Worm (Caenorhabditis elegans) whole organism, L4 larva: ENCODE data around the gene gtf-2H2C.
A peak's percentile ranks its signal among the peaks of the same experiment; 100 is the strongest.

Experiments
- D1046.2 ChIP-seq: fragments of 200-800 bp; sonication (Bioruptor generic); IDR thresholded peaks from 2 replicates; pipeline ENCODE4 v1.3.6; 2022; ENCODE audit warnings: missing genetic modification characterization, missing compliant biosample characterization
- F10B5.3 ChIP-seq: sonication (generic microtip); optimal IDR thresholded peaks from 2 replicates; lab custom pipeline; 2016; ENCODE audit warnings: mild to moderate bottlenecking, missing genetic modification characterization, missing compliant biosample characterization
- F44E2.7 ChIP-seq: fragments of 200-800 bp; sonication (Bioruptor generic); IDR thresholded peaks from 2 replicates; pipeline ENCODE4 v2.1.2; 2022; ENCODE audit warnings: missing genetic modification characterization, missing compliant biosample characterization
- F49E8.2 ChIP-seq: sonication (generic microtip); optimal IDR thresholded peaks from 2 replicates; lab custom pipeline; 2016; ENCODE audit warnings: missing compliant biosample characterization, mild to moderate bottlenecking, missing genetic modification characterization, borderline replicate concordance
- T20F7.1 ChIP-seq: fragments of 200-800 bp; sonication (Bioruptor generic); optimal IDR thresholded peaks from 2 replicates; lab custom pipeline; 2018; ENCODE audit warnings: mild to moderate bottlenecking, missing genetic modification characterization, missing compliant biosample characterization
- Y105C5A.15 ChIP-seq: fragments of 200-800 bp; sonication (Bioruptor generic); IDR thresholded peaks from 2 replicates; pipeline ENCODE4 v1.3.6; 2022; ENCODE audit warnings: missing genetic modification characterization, missing compliant biosample characterization
- Y48G9A.11 ChIP-seq: fragments of 200-800 bp; sonication (Bioruptor generic); IDR thresholded peaks from 2 replicates; pipeline ENCODE4 v1.3.6; 2022; ENCODE audit warnings: missing genetic modification reagents, missing genetic modification characterization, missing compliant biosample characterization
- Y5F2A.4 ChIP-seq: fragments of 200-800 bp; sonication (Bioruptor generic); optimal IDR thresholded peaks from 2 replicates; lab custom pipeline; 2018; ENCODE audit warnings: mild to moderate bottlenecking, missing genetic modification characterization, missing compliant biosample characterization
- ZK546.5 ChIP-seq, 2 experiments: sonication (generic microtip); optimal IDR thresholded peaks; 2 replicates each; lab custom pipeline; 2017; ENCODE audit warnings: missing biosample characterization in 2 of 2, missing genetic modification characterization in 2 of 2
- aha-1 ChIP-seq: fragments of 150-350 bp; peaks from one replicate; lab custom pipeline; 2014; ENCODE audit warnings: missing biosample characterization, missing genetic modification characterization
- ceh-28 ChIP-seq: fragments of 150-350 bp; optimal IDR thresholded peaks from 2 replicates; lab custom pipeline; 2014; ENCODE audit warnings: missing biosample characterization, missing genetic modification reagents, missing genetic modification characterization
- ceh-82 ChIP-seq: sonication (generic microtip); optimal IDR thresholded peaks from 2 replicates; lab custom pipeline; 2017; ENCODE audit warnings: missing biosample characterization, missing genetic modification characterization
- ces-1 ChIP-seq: fragments of 150-350 bp; sonication (generic microtip); optimal IDR thresholded peaks from 4 replicates; lab custom pipeline; 2014; ENCODE audit warnings: missing biosample characterization, missing genetic modification reagents, missing genetic modification characterization
- ctbp-1 ChIP-seq: fragments of 200-800 bp; sonication (Bioruptor generic); IDR thresholded peaks from 2 replicates; pipeline ENCODE4 v1.3.6; 2022; ENCODE audit warnings: missing genetic modification reagents, missing genetic modification characterization, missing compliant biosample characterization
- daf-12 ChIP-seq: fragments of 150-350 bp; optimal IDR thresholded peaks from 2 replicates; lab custom pipeline; 2014; ENCODE audit warnings: missing biosample characterization, missing genetic modification reagents, missing genetic modification characterization
- daf-16 ChIP-seq, 3 experiments: sonication (generic microtip); optimal IDR thresholded peaks; 2 replicates each; lab custom pipeline; 2016 to 2017; ENCODE audit warnings: missing genetic modification characterization in 3 of 3, missing genetic modification reagents in 3 of 3, mild to moderate bottlenecking in 2 of 3, missing compliant biosample characterization in 2 of 3, missing biosample characterization in 1 of 3, moderate library complexity in 1 of 3
- daf-19 ChIP-seq: fragments of 200-800 bp; sonication (Bioruptor generic); conservative IDR thresholded peaks from 2 replicates; pipeline ENCODE4 v1.3.6; 2022; ENCODE audit warnings: missing genetic modification characterization, missing compliant biosample characterization
- dmd-9 ChIP-seq: fragments of 200-800 bp; sonication (Bioruptor generic); IDR thresholded peaks from 2 replicates; pipeline ENCODE4 v1.3.6; 2022; ENCODE audit warnings: missing genetic modification reagents, missing genetic modification characterization, missing compliant biosample characterization
- duxl-1 ChIP-seq: sonication (generic microtip); optimal IDR thresholded peaks from 2 replicates; lab custom pipeline; 2016; ENCODE audit warnings: mild to moderate bottlenecking, missing genetic modification characterization, moderate library complexity, missing compliant biosample characterization; ENCODE audit not compliant: poor library complexity
- dve-1 ChIP-seq: sonication (generic microtip); optimal IDR thresholded peaks from 2 replicates; lab custom pipeline; 2017; ENCODE audit warnings: antibody characterized with exemption, mild to moderate bottlenecking, missing genetic modification characterization, missing compliant biosample characterization; ENCODE audit not compliant: insufficient read depth
- egl-27 ChIP-seq: sonication (generic microtip); optimal IDR thresholded peaks from 3 replicates; lab custom pipeline; 2017; ENCODE audit warnings: missing biosample characterization, missing genetic modification reagents, missing genetic modification characterization
- fkh-10 ChIP-seq: fragments of 150-350 bp; optimal IDR thresholded peaks from 2 replicates; lab custom pipeline; 2014; ENCODE audit warnings: missing biosample characterization, missing genetic modification reagents, missing genetic modification characterization
- fos-1 ChIP-seq: fragments of 150-350 bp; optimal IDR thresholded peaks from 2 replicates; lab custom pipeline; 2014; ENCODE audit warnings: missing biosample characterization, missing genetic modification characterization
- hif-1 ChIP-seq, 2 experiments: sonication (generic microtip); optimal IDR thresholded peaks; 2 replicates each; lab custom pipeline; 2016 to 2017; ENCODE audit warnings: missing compliant biosample characterization in 2 of 2, missing genetic modification characterization in 2 of 2, missing genetic modification reagents in 2 of 2, missing genotype in 2 of 2, mild to moderate bottlenecking in 1 of 2
- hlh-30 ChIP-seq: sonication (generic microtip); optimal IDR thresholded peaks from 2 replicates; lab custom pipeline; 2017; ENCODE audit warnings: antibody characterized with exemption, mild to moderate bottlenecking, missing genetic modification characterization, missing compliant biosample characterization; ENCODE audit not compliant: insufficient read depth
- hmg-1.1 ChIP-seq: fragments of 200-800 bp; sonication (Bioruptor generic); IDR thresholded peaks from 2 replicates; pipeline ENCODE4 v1.3.6; 2022; ENCODE audit warnings: missing genetic modification reagents, missing genetic modification characterization, missing compliant biosample characterization
- lim-7 ChIP-seq: fragments of 200-800 bp; sonication (Bioruptor generic); IDR thresholded peaks from 2 replicates; pipeline ENCODE4 v1.3.6; 2022; ENCODE audit warnings: missing genetic modification characterization, missing compliant biosample characterization
- lin-13 ChIP-seq: fragments of 150-350 bp; optimal IDR thresholded peaks from 2 replicates; lab custom pipeline; 2014; ENCODE audit warnings: missing biosample characterization, missing genetic modification reagents, missing genetic modification characterization
- lin-39 ChIP-seq: fragments of 150-350 bp; optimal IDR thresholded peaks from 2 replicates; lab custom pipeline; 2014; ENCODE audit warnings: missing biosample characterization, missing genetic modification reagents, missing genetic modification characterization
- lsy-2 ChIP-seq, 2 experiments: fragments of 150-350 bp in 1 of 2; sonication (generic microtip) in 1 of 2; optimal IDR thresholded peaks; 2 replicates each; lab custom pipeline; 2014 to 2017; ENCODE audit warnings: missing biosample characterization in 2 of 2, missing genetic modification characterization in 2 of 2
- mdl-1 ChIP-seq, 2 experiments: fragments of 150-350 bp in 1 of 2; sonication (generic microtip) in 1 of 2; optimal IDR thresholded peaks; 2 replicates each; lab custom pipeline; 2014 to 2017; ENCODE audit warnings: missing biosample characterization in 2 of 2, missing genetic modification characterization in 2 of 2
- mxl-3 ChIP-seq: fragments of 200-800 bp; sonication (Bioruptor generic); optimal IDR thresholded peaks from 2 replicates; lab custom pipeline; 2018; ENCODE audit warnings: mild to moderate bottlenecking, missing genetic modification characterization, missing compliant biosample characterization
- nhr-102 ChIP-seq: sonication (generic microtip); optimal IDR thresholded peaks from 2 replicates; lab custom pipeline; 2016; ENCODE audit warnings: mild to moderate bottlenecking, missing genetic modification characterization, moderate library complexity, missing compliant biosample characterization
- nhr-11 ChIP-seq: fragments of 150-350 bp; optimal IDR thresholded peaks from 2 replicates; lab custom pipeline; 2014; ENCODE audit warnings: missing biosample characterization, missing genetic modification characterization
- nhr-28 ChIP-seq: fragments of 150-350 bp; optimal IDR thresholded peaks from 2 replicates; lab custom pipeline; 2014; ENCODE audit warnings: missing biosample characterization, missing genetic modification characterization
- nhr-6 ChIP-seq: fragments of 150-350 bp; optimal IDR thresholded peaks from 2 replicates; lab custom pipeline; 2014; ENCODE audit warnings: missing biosample characterization, missing genetic modification characterization
- pha-4 ChIP-seq, 2 experiments: fragments of 150-350 bp in 1 of 2; fragments of 200-800 bp in 1 of 2; sonication (Bioruptor generic) in 1 of 2; IDR thresholded peaks in 1 of 2; optimal IDR thresholded peaks in 1 of 2; 2 replicates each; pipeline versions ENCODE4 v1.3.6 to Lab custom; 2014 to 2022; ENCODE audit warnings: missing genetic modification characterization in 2 of 2, missing genetic modification reagents in 2 of 2, missing biosample characterization in 1 of 2, missing compliant biosample characterization in 1 of 2
- pqm-1 ChIP-seq: sonication (generic microtip); optimal IDR thresholded peaks from 2 replicates; lab custom pipeline; 2017; ENCODE audit warnings: missing biosample characterization, missing genetic modification characterization
- rbr-2 ChIP-seq: sonication (generic microtip); optimal IDR thresholded peaks from 2 replicates; lab custom pipeline; 2016; ENCODE audit warnings: missing genotype, missing genetic modification characterization, missing compliant biosample characterization
- saeg-2 ChIP-seq: fragments of 200-800 bp; sonication (Bioruptor generic); IDR thresholded peaks from 2 replicates; pipeline ENCODE4 v1.3.6; 2022; ENCODE audit warnings: missing genetic modification reagents, missing genetic modification characterization, missing compliant biosample characterization
- sdz-12 ChIP-seq: fragments of 200-800 bp; sonication (Bioruptor generic); optimal IDR thresholded peaks from 2 replicates; lab custom pipeline; 2018; ENCODE audit warnings: mild to moderate bottlenecking, missing genetic modification characterization, missing compliant biosample characterization
- snpc-1.2 ChIP-seq: fragments of 200-800 bp; sonication (Bioruptor generic); IDR thresholded peaks from 2 replicates; pipeline ENCODE4 v1.3.6; 2022; ENCODE audit warnings: missing genetic modification reagents, missing genetic modification characterization, missing compliant biosample characterization
- spr-1 ChIP-seq: sonication (generic microtip); optimal IDR thresholded peaks from 2 replicates; lab custom pipeline; 2016; ENCODE audit warnings: mild to moderate bottlenecking, missing genetic modification characterization, missing compliant biosample characterization
- unc-62 ChIP-seq, 3 experiments: fragments of 150-350 bp in 1 of 3; sonication (generic microtip); optimal IDR thresholded peaks in 2 of 3; peaks in 1 of 3; 1 replicate in 1 of 3; 2 replicates in 2 of 3; lab custom pipeline; 2014 to 2017; ENCODE audit warnings: missing biosample characterization in 3 of 3, missing genetic modification characterization in 3 of 3, missing genetic modification reagents in 3 of 3, missing genotype in 1 of 3
- zfp-2 ChIP-seq: sonication (generic microtip); optimal IDR thresholded peaks from 2 replicates; lab custom pipeline; 2016; ENCODE audit warnings: mild to moderate bottlenecking, missing genetic modification characterization, missing compliant biosample characterization
- zip-2 ChIP-seq: fragments of 150-350 bp; optimal IDR thresholded peaks from 2 replicates; lab custom pipeline; 2014; ENCODE audit warnings: missing biosample characterization, missing genetic modification characterization
- ztf-11 ChIP-seq: fragments of 150-350 bp; optimal IDR thresholded peaks from 2 replicates; lab custom pipeline; 2014; ENCODE audit warnings: missing biosample characterization, missing genetic modification characterization
- ztf-7 ChIP-seq: fragments of 150-350 bp; optimal IDR thresholded peaks from 2 replicates; lab custom pipeline; 2014; ENCODE audit warnings: missing biosample characterization, missing genetic modification characterization

Gene gtf-2H2C

DNA sequence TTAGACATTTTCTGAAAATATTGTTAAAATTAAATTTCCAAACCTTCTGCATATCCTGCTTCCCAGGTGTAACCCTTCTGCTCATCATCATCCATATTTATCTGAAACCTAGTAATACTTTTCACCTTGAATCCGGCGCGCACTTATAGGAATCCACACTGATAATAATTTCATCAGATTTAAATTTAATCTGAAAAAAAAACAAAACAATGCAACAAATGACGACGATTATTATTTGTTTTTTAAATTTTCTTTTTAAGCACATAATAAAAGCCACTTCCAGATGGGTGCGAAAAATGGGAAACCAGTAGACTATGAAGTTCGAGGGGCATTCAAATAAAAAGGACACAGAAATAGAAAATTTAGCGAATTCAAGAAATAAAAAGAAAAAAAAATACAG is at the start of gene gtf-2H2C:
Gene gtf-2H2C (minus strand): TSS at position 101 of the 400 bp plus-strand sequence.
- TF ChIP-seq pha-4 (GFP tag; IDR thresholded peaks at IDR 0.05; lab: Robert Waterston, UW), result peak; percentile 7; the same call in 1 of the 2 replicates
- no peak for TF ChIP-seq pha-4 (tag; optimal IDR thresholded peaks at IDR 0.05; lab: Kevin White, UChicago)
- TF ChIP-seq D1046.2 (GFP tag; lab: Robert Waterston, UW), result no peak

DNA sequence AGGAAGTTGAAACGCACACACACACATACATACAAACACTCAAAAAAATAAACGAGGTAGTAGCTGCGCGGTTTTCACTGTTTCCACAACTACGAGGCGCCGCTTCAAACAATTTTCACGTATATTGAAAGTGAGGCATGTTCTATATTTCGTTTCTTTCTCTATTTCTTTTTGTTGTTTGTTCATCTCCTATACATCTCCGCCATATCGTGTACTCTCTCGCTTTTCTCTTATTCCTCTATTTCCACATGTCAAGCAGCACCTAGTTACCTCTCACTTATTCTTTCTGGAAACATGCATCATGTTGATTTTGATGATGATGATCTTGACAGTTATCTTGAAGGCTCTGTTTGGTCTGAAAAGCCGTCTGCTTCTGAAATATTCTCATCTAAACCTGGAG is 46.2 kb upstream of the gtf-2H2C start, which contains the start of gene ZK1128.7:
Gene ZK1128.7 (plus strand): TSS at position 229 of the 400 bp plus-strand sequence.
- TF ChIP-seq lim-7 (GFP tag; lab: Robert Waterston, UW) (no peak), mxl-3 (GFP tag; lab: Kevin White, UChicago) (peak; percentile 9), ztf-7 (tag; lab: Kevin White, UChicago) (no peak), nhr-11 (tag; lab: Kevin White, UChicago) (no peak), aha-1 (tag; lab: Kevin White, UChicago) (peak; percentile 89), fos-1 (tag; lab: Kevin White, UChicago) (no peak), hif-1 (tag; optimal IDR thresholded peaks at IDR 0.05; lab: Kevin White, UChicago) (peak in 1 of 2 experiments; percentile 27), lsy-2 (tag; optimal IDR thresholded peaks at IDR 0.05; lab: Kevin White, UChicago) (peak in 1 of 2 experiments; percentile 28), ceh-82 (no peak), ctbp-1 (GFP tag; lab: Robert Waterston, UW) (no peak), snpc-1.2 (no peak), sdz-12 (GFP tag; lab: Kevin White, UChicago) (no peak), F10B5.3 (no peak), saeg-2 (no peak), zfp-2 (tag; lab: Kevin White, UChicago) (no peak), zip-2 (tag; lab: Kevin White, UChicago) (no peak), lin-39 (tag; lab: Kevin White, UChicago) (no peak), hmg-1.1 (GFP tag; lab: Robert Waterston, UW) (no peak), dve-1 (peak; percentile 6), rbr-2 (tag; lab: Kevin White, UChicago) (no peak), nhr-102 (no peak), daf-19 (no peak), fkh-10 (GFP tag; lab: Kevin White, UChicago) (no peak), ces-1 (GFP tag; lab: Kevin White, UChicago) (no peak), daf-12 (tag; lab: Kevin White, UChicago) (no peak), ceh-28 (no peak), lin-13 (no peak), unc-62 (GFP tag; optimal IDR thresholded peaks at IDR 0.05 in 1 of 2; lab: Kevin White, UChicago) (peak in 1 of 2 experiments; percentile 39), unc-62 (tag; optimal IDR thresholded peaks at IDR 0.05; lab: Kevin White, UChicago) (no peak), spr-1 (tag; lab: Kevin White, UChicago) (no peak), egl-27 (tag; lab: Kevin White, UChicago) (no peak), dmd-9 (GFP tag; lab: Robert Waterston, UW) (no peak), hlh-30 (tag; lab: Kevin White, UChicago) (peak; percentile 8), F44E2.7 (GFP tag; lab: Robert Waterston, UW) (no peak), mdl-1 (tag; optimal IDR thresholded peaks at IDR 0.05; lab: Kevin White, UChicago) (no peak)
- TF ChIP-seq, all 104 proteins: peak for 7

DNA sequence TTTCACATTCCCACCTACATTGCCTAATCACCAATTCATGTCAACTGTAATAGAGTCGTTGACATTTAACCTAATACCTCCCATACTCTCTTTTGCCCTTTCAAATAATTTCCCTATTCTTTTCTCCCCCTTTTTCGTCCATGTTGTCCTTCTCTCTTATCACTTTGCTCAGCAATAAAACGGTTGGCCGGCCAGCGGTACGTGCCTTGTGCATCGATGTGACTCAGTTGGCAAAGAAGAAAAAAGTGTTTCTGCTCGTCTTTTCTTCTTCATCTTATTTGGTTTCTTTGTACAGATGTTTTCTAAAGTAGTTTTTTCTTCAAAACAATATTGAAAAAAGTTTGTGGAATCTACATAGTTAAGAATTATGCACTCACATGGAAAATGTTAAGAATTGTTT is 43.9 kb upstream of the gtf-2H2C start:
- TF ChIP-seq pqm-1 (tag; lab: Kevin White, UChicago) (peak; percentile 43), nhr-28 (tag; lab: Kevin White, UChicago) (peak; percentile 9), Y5F2A.4 (GFP tag; lab: Kevin White, UChicago) (no peak), mdl-1 (tag; optimal IDR thresholded peaks at IDR 0.05; lab: Kevin White, UChicago) (no peak), dve-1 (peak; percentile 52), duxl-1 (tag; lab: Kevin White, UChicago) (no peak), T20F7.1 (no peak), daf-16 (GFP tag; optimal IDR thresholded peaks at IDR 0.05; lab: Kevin White, UChicago) (no peak), daf-16 (tag; optimal IDR thresholded peaks at IDR 0.05; lab: Kevin White, UChicago) (peak; percentile 55), rbr-2 (tag; lab: Kevin White, UChicago) (no peak), F49E8.2 (no peak), Y48G9A.11 (no peak), hif-1 (tag; optimal IDR thresholded peaks at IDR 0.05; lab: Kevin White, UChicago) (no peak), snpc-1.2 (no peak), ZK546.5 (tag; optimal IDR thresholded peaks at IDR 0.05; lab: Kevin White, UChicago) (no peak), nhr-6 (tag; lab: Kevin White, UChicago) (peak; percentile 68), fos-1 (tag; lab: Kevin White, UChicago) (no peak), ztf-11 (no peak), Y105C5A.15 (GFP tag; lab: Robert Waterston, UW) (no peak)
